Fruit fly (Drosophila melanogaster): ENCODE results near the gene CG7453.

DNA sequence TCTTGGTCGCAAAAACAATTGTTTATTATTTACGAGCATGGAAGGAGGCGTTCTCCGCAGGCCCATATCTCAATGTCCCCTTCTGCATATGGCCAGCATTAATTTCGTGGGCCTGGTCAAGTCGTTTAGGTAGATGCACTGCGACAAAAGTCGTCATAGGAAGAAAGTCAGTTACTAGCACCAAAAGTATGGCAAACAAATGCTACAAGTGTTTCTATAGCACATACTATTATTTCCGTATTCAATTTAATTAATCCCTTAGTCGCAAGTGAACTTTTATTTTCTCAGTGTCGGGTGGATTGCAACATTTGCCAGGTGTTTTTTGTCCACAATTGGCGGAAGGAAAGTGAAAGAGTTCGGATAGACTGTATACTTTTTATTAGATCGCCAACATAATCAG lies 7.0 kb upstream of the CG7453 start:
- TF ChIP-seq CTCF (optimal IDR thresholded peaks at IDR 0.05) (no peak), CG8478 (optimal IDR thresholded peaks at IDR 0.05) (no peak)
